Fruit fly (Drosophila melanogaster) S2 (cell line): ENCODE results near the gene CG31189.

Source experiments
- CG8478 ChIP-seq: fragments of >200 bp; optimal IDR thresholded peaks from 2 replicates; lab custom pipeline; 2018
- CTCF ChIP-seq, 2 experiments: fragments of >200 bp; optimal IDR thresholded peaks; 2 replicates each; lab custom pipeline; 2018

- no peak for TF ChIP-seq CTCF (optimal IDR thresholded peaks at IDR 0.05; lab: Kevin White, UChicago)
- no peak for TF ChIP-seq CG8478 (lab: Kevin White, UChicago)
Measured at dm6 chr3R:21078958-21079357, 33.3 kb upstream of the CG31189 start.
